Worm (Caenorhabditis elegans): ENCODE data around the gene K01A2.4.

ce11 chrII:264053-264452, 43.2 kb upstream of the K01A2.4 start, which contains the start of gene B0432.14:
- TF ChIP-seq fos-1 (tag; optimal IDR thresholded peaks at IDR 0.05) (no peak), mbf-1 (tag; optimal IDR thresholded peaks at IDR 0.05) (no peak), mdl-1 (tag; optimal IDR thresholded peaks at IDR 0.05) (no peak), nhr-25 (tag; optimal IDR thresholded peaks at IDR 0.05) (no peak), ZK546.5 (tag; optimal IDR thresholded peaks at IDR 0.05) (no peak), F13H6.1 (tag; optimal IDR thresholded peaks at IDR 0.05) (no peak), ama-1 (optimal IDR thresholded peaks at IDR 0.05) (no peak), skn-1 (tag; optimal IDR thresholded peaks at IDR 0.05) (no peak)

Data from whole organism, L2 larva.